Worm (Caenorhabditis elegans) whole organism, L1 larva: ENCODE measurements around the gene cpna-1.
A peak's percentile ranks its signal among the peaks of the same experiment; 100 is the strongest.

ENCODE experiments used
- alr-1 ChIP-seq: fragments of 200-800 bp; sonication (Bioruptor generic); optimal IDR thresholded peaks from 2 replicates; lab custom pipeline; 2018; ENCODE audit warnings: borderline replicate concordance, mild to moderate bottlenecking, missing genetic modification characterization, missing compliant biosample characterization
- ces-1 ChIP-seq: fragments of 150-350 bp; optimal IDR thresholded peaks from 2 replicates; lab custom pipeline; 2014; ENCODE audit warnings: missing biosample characterization, missing genetic modification reagents, missing genetic modification characterization
- dpl-1 ChIP-seq, 3 experiments: fragments of 150-350 bp in 2 of 3; sonication (generic microtip) in 1 of 3; optimal IDR thresholded peaks; 2 replicates each; lab custom pipeline; 2014 to 2017; ENCODE audit warnings: missing biosample characterization in 3 of 3, missing genetic modification characterization in 3 of 3, missing genetic modification reagents in 3 of 3
- dsc-1 ChIP-seq: sonication (generic microtip); optimal IDR thresholded peaks from 2 replicates; lab custom pipeline; 2016; ENCODE audit warnings: mild to moderate bottlenecking, missing genetic modification characterization, missing compliant biosample characterization
- efl-1 ChIP-seq, 4 experiments: fragments of 150-350 bp; optimal IDR thresholded peaks in 3 of 4; peaks in 1 of 4; 1 replicate in 1 of 4; 2 replicates in 3 of 4; lab custom pipeline; 2014; ENCODE audit warnings: missing biosample characterization in 2 of 4, missing genetic modification characterization in 2 of 4, missing genetic modification reagents in 2 of 4
- egl-27 ChIP-seq, 2 experiments: fragments of 150-350 bp in 1 of 2; sonication (generic microtip); optimal IDR thresholded peaks; 3 replicates each; lab custom pipeline; 2017 to 2018; ENCODE audit warnings: missing biosample characterization in 2 of 2, missing genetic modification characterization in 2 of 2, missing genetic modification reagents in 2 of 2
- elt-2 ChIP-seq: sonication (generic microtip); optimal IDR thresholded peaks from 2 replicates; lab custom pipeline; 2016; ENCODE audit warnings: missing genetic modification characterization, mild to moderate bottlenecking, inconsistent platforms, missing compliant biosample characterization, missing genetic modification reagents
- elt-3 ChIP-seq, 6 experiments: fragments of 150-350 bp in 1 of 6; sonication (generic microtip); optimal IDR thresholded peaks; 2 replicates each; lab custom pipeline; 2017 to 2018; ENCODE audit warnings: missing biosample characterization in 6 of 6, missing genetic modification characterization in 6 of 6, inconsistent platforms in 1 of 6
- fkh-10 ChIP-seq: sonication (generic microtip); optimal IDR thresholded peaks from 2 replicates; lab custom pipeline; 2017; ENCODE audit warnings: missing biosample characterization, missing genetic modification reagents, missing genetic modification characterization
- fkh-4 ChIP-seq: sonication (generic microtip); optimal IDR thresholded peaks from 2 replicates; lab custom pipeline; 2016; ENCODE audit warnings: missing compliant biosample characterization, missing genetic modification characterization, borderline replicate concordance
- fkh-8 ChIP-seq: sonication (generic microtip); optimal IDR thresholded peaks from 2 replicates; lab custom pipeline; 2016; ENCODE audit warnings: mild to moderate bottlenecking, missing genetic modification characterization, missing compliant biosample characterization
- hlh-17 ChIP-seq: fragments of 200-800 bp; sonication (Bioruptor generic); optimal IDR thresholded peaks from 2 replicates; lab custom pipeline; 2018; ENCODE audit warnings: missing genetic modification characterization, mild to moderate bottlenecking, missing compliant biosample characterization, moderate library complexity, borderline replicate concordance
- irx-1 ChIP-seq: sonication (generic microtip); optimal IDR thresholded peaks from 2 replicates; lab custom pipeline; 2016; ENCODE audit warnings: missing genetic modification characterization, missing compliant biosample characterization
- lin-14 ChIP-seq: fragments of 200-800 bp; sonication (Bioruptor generic); optimal IDR thresholded peaks from 2 replicates; lab custom pipeline; 2018; ENCODE audit warnings: mild to moderate bottlenecking, missing genetic modification characterization, moderate library complexity, missing compliant biosample characterization
- lin-35 ChIP-seq, 2 experiments: fragments of 150-350 bp; optimal IDR thresholded peaks; 2 replicates each; lab custom pipeline; 2014; ENCODE audit warnings: missing biosample characterization in 2 of 2, missing genetic modification characterization in 2 of 2, missing genetic modification reagents in 2 of 2
- lsy-2 ChIP-seq, 2 experiments: fragments of 150-350 bp; optimal IDR thresholded peaks; 2 replicates each; lab custom pipeline; 2014; ENCODE audit warnings: missing biosample characterization in 2 of 2, missing genetic modification characterization in 2 of 2
- mdl-1 ChIP-seq, 2 experiments: fragments of 150-350 bp; optimal IDR thresholded peaks; 2 replicates each; lab custom pipeline; 2014 to 2017; ENCODE audit warnings: missing biosample characterization in 2 of 2, missing genetic modification characterization in 2 of 2, inconsistent platforms in 1 of 2
- mep-1 ChIP-seq: fragments of 150-350 bp; optimal IDR thresholded peaks from 2 replicates; lab custom pipeline; 2014; ENCODE audit warnings: missing biosample characterization, missing genetic modification characterization
- nhr-11 ChIP-seq: fragments of 150-350 bp; optimal IDR thresholded peaks from 2 replicates; lab custom pipeline; 2014; ENCODE audit warnings: missing biosample characterization, missing genetic modification characterization
- nhr-19 ChIP-seq: fragments of 200-800 bp; sonication (Bioruptor generic); conservative IDR thresholded peaks from 2 replicates; pipeline ENCODE4 v1.3.6; 2022; ENCODE audit warnings: missing genetic modification characterization, missing compliant biosample characterization
- nhr-20 ChIP-seq: sonication (generic microtip); optimal IDR thresholded peaks from 2 replicates; lab custom pipeline; 2016; ENCODE audit warnings: mild to moderate bottlenecking, missing genetic modification characterization, missing compliant biosample characterization
- nhr-71 ChIP-seq: sonication (generic microtip); optimal IDR thresholded peaks from 2 replicates; lab custom pipeline; 2016; ENCODE audit warnings: mild to moderate bottlenecking, missing genetic modification characterization, moderate library complexity, missing compliant biosample characterization
- nhr-76 ChIP-seq: sonication (generic microtip); optimal IDR thresholded peaks from 2 replicates; lab custom pipeline; 2017; ENCODE audit warnings: missing biosample characterization, missing genetic modification characterization
- nhr-84 ChIP-seq: sonication (generic microtip); optimal IDR thresholded peaks from 2 replicates; lab custom pipeline; 2017; ENCODE audit warnings: missing biosample characterization, missing genetic modification characterization
- nhr-85 ChIP-seq: sonication (generic microtip); peaks from one replicate; lab custom pipeline; 2016; ENCODE audit warnings: missing genetic modification characterization, inconsistent platforms, missing compliant biosample characterization
- pqm-1 ChIP-seq: sonication (generic microtip); optimal IDR thresholded peaks from 3 replicates; lab custom pipeline; 2017; ENCODE audit warnings: missing biosample characterization, missing genetic modification characterization
- rnt-1 ChIP-seq: sonication (generic microtip); optimal IDR thresholded peaks from 2 replicates; lab custom pipeline; 2016; ENCODE audit warnings: mild to moderate bottlenecking, missing genetic modification characterization, moderate library complexity, missing compliant biosample characterization
- snu-23 ChIP-seq: sonication (generic microtip); optimal IDR thresholded peaks from 2 replicates; lab custom pipeline; 2016; ENCODE audit warnings: missing genetic modification characterization, missing compliant biosample characterization
- sox-4 ChIP-seq: sonication (generic microtip); optimal IDR thresholded peaks from 2 replicates; lab custom pipeline; 2016; ENCODE audit warnings: missing genetic modification characterization, missing compliant biosample characterization
- sptf-1 ChIP-seq: fragments of 150-350 bp; optimal IDR thresholded peaks from 2 replicates; lab custom pipeline; 2014; ENCODE audit warnings: missing biosample characterization, missing genetic modification characterization
- swsn-7 ChIP-seq: sonication (generic microtip); optimal IDR thresholded peaks from 2 replicates; lab custom pipeline; 2016; ENCODE audit warnings: missing genetic modification characterization, missing compliant biosample characterization
- unc-130 ChIP-seq: fragments of 150-350 bp; optimal IDR thresholded peaks from 2 replicates; lab custom pipeline; 2017; ENCODE audit warnings: missing biosample characterization, missing genetic modification characterization, inconsistent platforms
- unc-62 ChIP-seq: fragments of 150-350 bp; optimal IDR thresholded peaks from 2 replicates; lab custom pipeline; 2014; ENCODE audit warnings: missing biosample characterization, missing genetic modification reagents, missing genetic modification characterization
- unc-98 ChIP-seq: fragments of 200-800 bp; sonication (Bioruptor generic); IDR thresholded peaks from 2 replicates; pipeline ENCODE4 v1.3.6; 2022; ENCODE audit warnings: missing genetic modification characterization, missing compliant biosample characterization
- vab-15 ChIP-seq: sonication (generic microtip); optimal IDR thresholded peaks from 2 replicates; lab custom pipeline; 2017; ENCODE audit warnings: missing genotype, mild to moderate bottlenecking, missing genetic modification characterization, missing compliant biosample characterization
- xbp-1 ChIP-seq: sonication (generic microtip); optimal IDR thresholded peaks from 2 replicates; lab custom pipeline; 2016; ENCODE audit warnings: missing genetic modification characterization, missing compliant biosample characterization

Gene cpna-1

DNA sequence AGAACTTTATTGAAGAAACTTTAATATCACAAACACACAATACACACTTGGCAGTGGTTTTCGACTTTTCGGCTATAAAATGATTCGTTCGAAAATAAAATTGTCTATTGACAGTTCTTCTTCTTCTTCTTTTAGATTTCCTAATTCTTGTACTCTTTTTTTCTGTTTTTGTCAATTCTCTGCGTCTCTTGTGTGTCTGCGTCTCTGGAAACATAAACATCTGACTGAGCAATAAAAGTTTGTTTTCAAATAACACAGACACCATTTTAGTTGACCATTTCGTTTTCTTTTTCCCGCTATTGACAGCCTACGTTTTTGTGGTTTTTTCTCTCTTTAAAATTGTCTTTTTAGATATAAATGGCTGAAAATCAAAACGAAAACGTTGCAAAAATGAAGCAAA lies 6.6 kb upstream of the cpna-1 start, which contains the start of gene R03H10.1:
R03H10.1 (plus strand) TSS at position 352 of the 400 bp plus-strand sequence.
- TF ChIP-seq sox-4 (tag; lab: Kevin White, UChicago): no peak
- TF ChIP-seq nhr-85: peak; percentile 25
- peak in 1 of 2 experiments; percentile 29 for TF ChIP-seq lsy-2 (tag; optimal IDR thresholded peaks at IDR 0.05; lab: Kevin White, UChicago)
- TF ChIP-seq lin-14 (GFP tag; lab: Kevin White, UChicago): peak; percentile 60
- no peak for TF ChIP-seq unc-62 (GFP tag; lab: Kevin White, UChicago)
- TF ChIP-seq efl-1 (optimal IDR thresholded peaks at IDR 0.05; lab: Kevin White, UChicago): peak in 1 of 2 experiments; percentile 4
- TF ChIP-seq efl-1 (GFP tag; optimal IDR thresholded peaks at IDR 0.05 in 1 of 2; lab: Kevin White, UChicago): no peak

DNA sequence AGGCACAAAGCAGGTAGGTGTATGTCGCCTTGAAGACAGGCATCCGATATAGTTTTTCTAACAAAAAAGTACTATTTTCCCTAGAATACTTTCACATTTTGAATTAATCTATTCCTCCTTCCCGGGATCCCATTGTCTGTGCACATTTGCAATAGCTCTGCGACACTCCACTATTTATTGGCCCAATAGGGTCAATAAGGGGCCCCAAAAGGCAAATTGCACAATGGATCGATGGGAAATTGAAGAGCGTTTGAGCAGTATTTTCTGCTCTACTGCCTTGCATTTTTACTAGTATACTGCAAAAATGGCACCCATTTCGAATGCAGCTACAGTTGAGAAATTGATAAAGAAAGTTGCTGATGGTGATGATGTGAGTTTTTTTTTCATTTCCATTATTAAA lies 4.1 kb upstream of the cpna-1 start, which contains the start of gene R03H10.11:
R03H10.11 (plus strand) TSS at position 301 of the 400 bp plus-strand sequence.
- TF ChIP-seq rnt-1 (no peak), irx-1 (tag; lab: Kevin White, UChicago) (no peak), ces-1 (no peak), nhr-11 (tag; lab: Kevin White, UChicago) (no peak), hlh-17 (no peak)

DNA sequence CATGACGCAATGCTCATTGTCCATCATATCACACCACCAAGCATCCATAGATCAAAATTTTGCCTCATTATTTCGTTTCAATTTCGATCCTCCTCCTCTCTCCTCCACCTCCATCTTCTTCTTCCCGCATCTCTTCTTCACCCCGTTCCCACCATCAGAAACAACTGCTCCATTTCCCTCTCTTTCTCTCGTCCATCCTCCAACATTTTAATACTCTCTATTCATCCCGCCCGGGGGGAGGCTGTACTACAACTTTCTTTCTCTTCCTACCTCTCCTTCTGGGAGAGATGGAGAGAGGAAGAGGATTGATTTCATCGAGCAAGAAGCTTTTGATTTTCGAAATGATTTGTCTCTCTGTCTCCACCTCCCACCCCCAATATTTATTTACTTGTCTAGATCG lies 2.5 kb upstream of the cpna-1 start:
- TF ChIP-seq swsn-7 (tag; lab: Kevin White, UChicago) (peak; percentile 13), nhr-84 (no peak), fkh-10 (GFP tag; lab: Kevin White, UChicago) (no peak), efl-1 (optimal IDR thresholded peaks at IDR 0.05; lab: Kevin White, UChicago) (peak; percentile 25 to 32), efl-1 (GFP tag; optimal IDR thresholded peaks at IDR 0.05 in 1 of 2; lab: Kevin White, UChicago) (peak in 1 of 2 experiments; percentile 90), unc-130 (tag; lab: Kevin White, UChicago) (no peak), fkh-8 (no peak), mdl-1 (tag; optimal IDR thresholded peaks at IDR 0.05; lab: Kevin White, UChicago) (no peak), rnt-1 (peak; percentile 76), snu-23 (GFP tag; lab: Kevin White, UChicago) (peak; percentile 32), dsc-1 (tag; lab: Kevin White, UChicago) (peak; percentile 40), nhr-19 (GFP tag; lab: Robert Waterston, UW) (peak; percentile 54), egl-27 (tag; optimal IDR thresholded peaks at IDR 0.05; lab: Kevin White, UChicago) (no peak), xbp-1 (tag; lab: Kevin White, UChicago) (no peak), fkh-4 (tag; lab: Kevin White, UChicago) (no peak), ces-1 (no peak), vab-15 (tag; lab: Kevin White, UChicago) (no peak), alr-1 (tag; lab: Kevin White, UChicago) (no peak), nhr-76 (tag; lab: Kevin White, UChicago) (no peak), lin-14 (GFP tag; lab: Kevin White, UChicago) (peak; percentile 83), mep-1 (tag; lab: Kevin White, UChicago) (no peak), unc-62 (GFP tag; lab: Kevin White, UChicago) (no peak), unc-98 (GFP tag; lab: Robert Waterston, UW) (no peak), nhr-71 (tag; lab: Kevin White, UChicago) (peak; percentile 73), sptf-1 (tag; lab: Kevin White, UChicago) (no peak), dpl-1 (GFP tag; optimal IDR thresholded peaks at IDR 0.05; lab: Kevin White, UChicago) (peak in 1 of 3 experiments; percentile 0), lsy-2 (tag; optimal IDR thresholded peaks at IDR 0.05; lab: Kevin White, UChicago) (peak in 1 of 2 experiments; percentile 36), nhr-20 (tag; lab: Kevin White, UChicago) (peak; percentile 42)

DNA sequence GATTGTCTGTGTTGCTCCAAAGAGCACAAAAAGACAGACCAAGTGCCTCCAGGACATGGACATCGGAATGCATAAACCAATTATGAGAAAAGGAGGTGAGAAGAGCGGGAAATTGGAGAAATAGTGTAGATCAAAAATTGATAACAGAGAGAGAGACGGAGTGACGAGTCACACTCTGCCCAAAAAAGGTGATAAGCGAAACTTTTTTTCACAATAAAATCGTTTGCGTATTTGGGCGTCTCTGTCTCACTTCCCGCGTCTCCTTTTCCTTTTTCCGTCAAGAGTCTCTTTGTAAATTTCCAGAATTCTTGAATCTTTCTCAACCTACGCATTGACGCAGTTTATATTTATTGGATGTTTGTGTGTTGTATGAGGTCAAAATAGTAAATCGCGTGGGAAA lies 7.7 kb downstream of the cpna-1 start, which contains the start of gene mth-2:
mth-2 (minus strand) TSS at position 188 of the 400 bp plus-strand sequence.
- TF ChIP-seq lin-14 (GFP tag; lab: Kevin White, UChicago) (peak; percentile 10), elt-3 (tag; optimal IDR thresholded peaks at IDR 0.05; lab: Kevin White, UChicago) (peak in 1 of 6 experiments; percentile 46), fkh-8 (no peak), lin-35 (GFP tag; optimal IDR thresholded peaks at IDR 0.05; lab: Kevin White, UChicago) (peak in 1 of 2 experiments; percentile 42), nhr-85 (no peak), elt-2 (tag; lab: Kevin White, UChicago) (peak; percentile 93), pqm-1 (tag; lab: Kevin White, UChicago) (peak; percentile 22)
